Worm (Caenorhabditis elegans): Measurements from ENCODE around the gene egli-1.

egli-1 gene

DNA sequence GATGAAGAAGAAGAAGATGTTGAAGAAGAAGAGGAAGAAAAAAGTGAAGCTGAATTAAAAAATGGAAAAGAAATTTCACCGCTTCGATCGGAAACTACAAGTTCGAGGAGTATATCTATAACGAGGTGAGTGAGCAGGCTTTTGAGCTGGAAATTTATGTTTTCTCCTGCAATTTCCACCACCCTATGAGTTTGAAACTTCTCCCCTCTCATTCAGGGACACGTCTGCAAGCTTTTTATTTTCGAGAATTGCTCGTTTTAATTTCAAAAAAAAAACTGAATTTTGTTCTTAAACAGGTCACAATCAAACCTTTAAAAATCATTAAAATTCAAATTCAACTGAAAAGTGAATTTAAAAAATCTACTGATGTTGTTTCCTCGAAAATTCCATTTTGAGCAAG, 38.5 kb downstream of the egli-1 start:
- TF ChIP-seq klf-2 (GFP tag; conservative IDR thresholded peaks at IDR 0.05) (no peak), tab-1 (GFP tag; IDR thresholded peaks at IDR 0.05) (no peak), med-1 (GFP tag; optimal IDR thresholded peaks at IDR 0.05; ENCODE audit: insufficient read depth) (no peak), ztf-29 (GFP tag; IDR thresholded peaks at IDR 0.05) (no peak), T22C8.4 (GFP tag; IDR thresholded peaks at IDR 0.05) (no peak), ztf-23 (GFP tag; IDR thresholded peaks at IDR 0.05) (no peak), flt-1 (GFP tag; IDR thresholded peaks at IDR 0.05) (no peak), cog-1 (tag; optimal IDR thresholded peaks at IDR 0.05) (no peak), ref-1 (GFP tag; conservative IDR thresholded peaks at IDR 0.05) (no peak)

DNA sequence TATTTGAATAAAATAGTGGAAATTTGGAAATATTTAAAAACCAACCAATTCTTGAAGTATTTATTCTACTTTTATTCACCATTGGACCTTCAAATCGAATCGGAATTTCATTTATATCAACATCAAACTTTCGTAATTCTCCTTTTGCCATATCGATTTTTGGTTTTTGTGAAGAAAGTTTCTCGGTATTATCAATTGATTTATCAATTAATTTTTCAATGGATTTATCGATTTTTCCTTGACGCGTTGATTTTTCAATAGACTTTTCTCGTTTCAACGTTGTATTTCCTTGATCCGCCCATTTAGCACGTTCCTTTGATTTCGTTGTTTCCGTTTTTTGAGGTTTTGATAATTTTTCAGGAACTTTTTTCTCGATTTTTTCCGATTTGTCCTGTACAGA, 45.6 kb downstream of the egli-1 start:
- 0 out of 2 replicates have a peak, but pooled peaks have one; percentile 6 for TF ChIP-seq T22C8.4 (GFP tag; IDR thresholded peaks at IDR 0.05)
- no peak for TF ChIP-seq flt-1 (GFP tag; IDR thresholded peaks at IDR 0.05)

DNA sequence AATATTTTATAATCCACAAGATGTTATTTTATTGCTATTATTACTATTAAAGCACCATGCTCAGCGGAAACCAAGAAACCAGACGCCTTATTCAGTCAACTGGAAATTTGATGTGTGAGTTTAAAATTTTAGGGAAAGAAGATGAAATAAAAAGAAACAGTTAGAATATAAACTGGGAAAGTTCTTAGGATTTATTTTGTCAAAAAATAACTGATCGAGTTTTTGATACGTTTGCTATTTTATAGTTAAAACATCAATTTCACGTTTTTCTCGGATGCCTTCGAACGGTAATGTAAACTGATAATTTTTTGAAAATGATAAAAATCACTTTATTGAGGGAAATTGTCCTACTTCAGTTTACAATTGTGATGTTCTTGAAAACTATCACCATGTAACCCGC, 48.6 kb downstream of the egli-1 start, which contains the start of gene C06C3.3:
Gene C06C3.3, minus strand, starts transcription at position 101 of the 400 bp plus-strand sequence.
- TF ChIP-seq med-1 (GFP tag; optimal IDR thresholded peaks at IDR 0.05; ENCODE audit: insufficient read depth) (no peak), klf-2 (GFP tag; conservative IDR thresholded peaks at IDR 0.05) (no peak), tab-1 (GFP tag; IDR thresholded peaks at IDR 0.05) (no peak), T22C8.4 (GFP tag; IDR thresholded peaks at IDR 0.05) (no peak), ztf-29 (GFP tag; IDR thresholded peaks at IDR 0.05) (no peak), cog-1 (tag; optimal IDR thresholded peaks at IDR 0.05) (no peak), ref-1 (GFP tag; conservative IDR thresholded peaks at IDR 0.05) (no peak), flt-1 (GFP tag; IDR thresholded peaks at IDR 0.05) (no peak), ztf-23 (GFP tag; IDR thresholded peaks at IDR 0.05) (no peak)

DNA sequence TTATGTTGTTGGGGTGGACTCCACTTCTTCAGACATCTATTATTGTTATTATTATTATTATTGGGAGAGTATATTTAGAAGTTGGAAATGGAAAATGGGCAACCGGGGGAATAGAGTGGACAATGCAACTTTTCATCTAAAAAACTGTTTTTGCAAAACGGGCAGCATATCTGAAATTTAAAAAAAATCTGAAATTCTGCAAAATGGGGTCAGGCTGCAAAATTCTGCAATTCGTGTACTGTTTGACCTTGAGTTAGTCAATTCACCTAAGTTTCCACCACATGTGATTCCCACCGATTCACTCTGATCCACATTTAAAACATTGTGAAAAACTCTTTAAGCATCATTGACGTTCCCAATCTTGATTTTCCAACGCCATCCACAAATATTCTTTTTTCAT, 49.2 kb downstream of the egli-1 start, which contains the start of gene C06C3.4:
Gene C06C3.4, plus strand, starts transcription at position 301 of the 400 bp plus-strand sequence.
- TF ChIP-seq T22C8.4 (GFP tag; IDR thresholded peaks at IDR 0.05) (no peak), ztf-29 (GFP tag; IDR thresholded peaks at IDR 0.05) (no peak), flt-1 (GFP tag; IDR thresholded peaks at IDR 0.05) (no peak), ztf-23 (GFP tag; IDR thresholded peaks at IDR 0.05) (no peak), med-1 (GFP tag; optimal IDR thresholded peaks at IDR 0.05; ENCODE audit: insufficient read depth) (no peak), tab-1 (GFP tag; IDR thresholded peaks at IDR 0.05) (no peak)

Data from whole organism, midembryonic.